Fruit fly (Drosophila melanogaster) whole organism, prepupa: Measurements from ENCODE around the gene CG14219.

Experiments used
- Eip75B ChIP-seq: fragments of 200-800 bp; sonication (Bioruptor generic); optimal IDR thresholded peaks from 3 replicates; lab custom pipeline; 2016; ENCODE audit warnings: missing biosample characterization, missing genetic modification characterization
- Smox ChIP-seq: fragments of 200-800 bp; sonication (Bioruptor generic); optimal IDR thresholded peaks from 3 replicates; lab custom pipeline; 2016; ENCODE audit warnings: missing biosample characterization, missing genetic modification characterization

DNA sequence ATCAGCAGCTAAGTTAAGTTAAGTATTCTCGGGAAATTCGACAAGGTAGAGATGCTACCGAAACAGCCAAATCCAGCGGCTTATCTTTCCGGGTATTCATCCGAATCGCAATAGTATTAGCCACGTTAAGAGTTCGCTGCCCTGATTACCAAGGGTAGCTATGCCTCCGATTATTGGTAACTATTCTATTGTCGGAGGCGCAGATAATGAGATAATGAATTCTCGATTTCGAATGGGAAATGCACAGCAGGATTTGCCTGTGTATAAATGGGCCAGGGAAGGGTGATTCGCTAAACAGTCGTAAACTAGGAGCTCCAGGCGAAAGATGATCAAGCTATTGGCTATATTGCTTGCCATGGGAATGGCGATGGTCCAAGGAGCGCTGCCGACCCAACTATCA, 6.7 kb downstream of the CG14219 start, which contains the start of gene CG14204:
- TF ChIP-seq Eip75B (no peak), Smox (no peak)
